ENCODE assay signal across 5 worm cellular contexts in genomic region chrII:9591071-9591470, ce11.
TF ChIP-seq lines count a peak whose summit lies in the region.

E02H1.1 (minus strand) TSS chrII:9591164.
tag-124 (plus strand) TSS chrII:9591292.

TF ChIP-seq in whole organism, L1 larva, 84 proteins besides CTCF, POLR2A, EP300 and RAD21 (continues in another document):
- TF ChIP-seq lin-15B (tag; optimal IDR thresholded peaks at IDR 0.05; lab: Kevin White, UChicago) (peak; percentile 32), snpc-4 (tag; optimal IDR thresholded peaks at IDR 0.05; lab: Kevin White, UChicago) (peak; percentile 38), elt-3 (tag; optimal IDR thresholded peaks at IDR 0.05; lab: Kevin White, UChicago) (peak in 2 of 6 experiments; percentile 47 to 62), irx-1 (tag; optimal IDR thresholded peaks at IDR 0.05; lab: Kevin White, UChicago) (peak; percentile 97), ceh-8 (GFP tag; optimal IDR thresholded peaks at IDR 0.05; lab: Kevin White, UChicago) (peak; percentile 47), efl-3 (GFP tag; optimal IDR thresholded peaks at IDR 0.05; lab: Kevin White, UChicago) (peak; percentile 70), mdl-1 (tag; optimal IDR thresholded peaks at IDR 0.05; lab: Kevin White, UChicago) (peak in 1 of 2 experiments; percentile 65), lsy-2 (tag; optimal IDR thresholded peaks at IDR 0.05; lab: Kevin White, UChicago) (peak; percentile 84 to 88), Y116A8C.19 (tag; optimal IDR thresholded peaks at IDR 0.05; lab: Kevin White, UChicago; ENCODE audit: borderline replicate concordance) (peak; percentile 93), aly-2 (tag; optimal IDR thresholded peaks at IDR 0.05; lab: Kevin White, UChicago) (peak; percentile 57), swsn-7 (tag; optimal IDR thresholded peaks at IDR 0.05; lab: Kevin White, UChicago) (peak; percentile 91), nhr-85 (tag; lab: Kevin White, UChicago) (peak; percentile 97), lin-13 (GFP tag; optimal IDR thresholded peaks at IDR 0.05; lab: Kevin White, UChicago) (peak; percentile 16), blmp-1 (tag; optimal IDR thresholded peaks at IDR 0.05; lab: Kevin White, UChicago) (peak; percentile 50), nhr-28 (tag; optimal IDR thresholded peaks at IDR 0.05; lab: Kevin White, UChicago) (no peak), egl-13 (tag; optimal IDR thresholded peaks at IDR 0.05; lab: Kevin White, UChicago) (peak; percentile 97), nhr-19 (GFP tag; conservative IDR thresholded peaks at IDR 0.05; lab: Robert Waterston, UW) (peak; percentile 97), dsc-1 (tag; optimal IDR thresholded peaks at IDR 0.05; lab: Kevin White, UChicago) (peak; percentile 96)

TF ChIP-seq in whole organism, L3 larva, 47 proteins besides CTCF, POLR2A, EP300 and RAD21 (continues in another document):
- peak; percentile 74 for TF ChIP-seq nhr-25 (tag; optimal IDR thresholded peaks at IDR 0.05; lab: Kevin White, UChicago)
- TF ChIP-seq unc-39 (tag; optimal IDR thresholded peaks at IDR 0.05; lab: Kevin White, UChicago): no peak
- TF ChIP-seq ceh-28 (tag; optimal IDR thresholded peaks at IDR 0.05; lab: Kevin White, UChicago): peak; percentile 15
- TF ChIP-seq lin-15B (tag; optimal IDR thresholded peaks at IDR 0.05; lab: Kevin White, UChicago): peak; percentile 76
- TF ChIP-seq jun-1 (tag; optimal IDR thresholded peaks at IDR 0.05; lab: Kevin White, UChicago): no peak
- TF ChIP-seq daf-12 (tag; optimal IDR thresholded peaks at IDR 0.05; lab: Kevin White, UChicago): no peak
- no peak for TF ChIP-seq ceh-9 (tag; optimal IDR thresholded peaks at IDR 0.05; lab: Kevin White, UChicago)
- TF ChIP-seq fkh-2 (tag; optimal IDR thresholded peaks at IDR 0.05; lab: Kevin White, UChicago): no peak
- peak; percentile 72 for TF ChIP-seq lsy-12 (tag; optimal IDR thresholded peaks at IDR 0.05; lab: Kevin White, UChicago)
- TF ChIP-seq R02D3.7 (tag; optimal IDR thresholded peaks at IDR 0.05; lab: Kevin White, UChicago): no peak
- no peak for TF ChIP-seq ceh-16 (tag; optimal IDR thresholded peaks at IDR 0.05; lab: Kevin White, UChicago)
- TF ChIP-seq zag-1 (tag; optimal IDR thresholded peaks at IDR 0.05; lab: Kevin White, UChicago): no peak
- TF ChIP-seq lin-39 (tag; optimal IDR thresholded peaks at IDR 0.05; lab: Kevin White, UChicago): no peak
- no peak for TF ChIP-seq skn-1 (tag; optimal IDR thresholded peaks at IDR 0.05; lab: Kevin White, UChicago)
- TF ChIP-seq nhr-77 (tag; optimal IDR thresholded peaks at IDR 0.05; lab: Kevin White, UChicago): no peak
- peak; percentile 34 for TF ChIP-seq nhr-11 (tag; optimal IDR thresholded peaks at IDR 0.05; lab: Kevin White, UChicago)
- TF ChIP-seq elt-1 (tag; optimal IDR thresholded peaks at IDR 0.05; lab: Kevin White, UChicago): no peak
- TF ChIP-seq unc-62 (GFP tag; optimal IDR thresholded peaks at IDR 0.05; lab: Kevin White, UChicago): no peak
- no peak for TF ChIP-seq aly-2 (tag; optimal IDR thresholded peaks at IDR 0.05; lab: Kevin White, UChicago)
- no peak for TF ChIP-seq mml-1 (tag; optimal IDR thresholded peaks at IDR 0.05; lab: Kevin White, UChicago)

TF ChIP-seq in whole organism, early embryonic, 17 proteins besides CTCF, POLR2A, EP300 and RAD21:
- no peak for TF ChIP-seq hnd-1 (tag; optimal IDR thresholded peaks at IDR 0.05; lab: Kevin White, UChicago)
- TF ChIP-seq F13C5.2 (tag; optimal IDR thresholded peaks at IDR 0.05; lab: Kevin White, UChicago): peak; percentile 43
- TF ChIP-seq tbx-37 (GFP tag; conservative IDR thresholded peaks at IDR 0.05; lab: Robert Waterston, UW): peak; percentile 78

TF ChIP-seq in whole organism, midembryonic, 9 proteins besides CTCF, POLR2A, EP300 and RAD21:
- TF ChIP-seq cog-1 (tag; optimal IDR thresholded peaks at IDR 0.05; lab: Kevin White, UChicago): peak; percentile 7
- TF ChIP-seq flt-1 (GFP tag; IDR thresholded peaks at IDR 0.05; lab: Robert Waterston, UW): peak; percentile 62
- peak; percentile 52; the same call in 1 of the 2 replicates for TF ChIP-seq ztf-23 (GFP tag; IDR thresholded peaks at IDR 0.05; lab: Robert Waterston, UW)
- no peak for TF ChIP-seq klf-2 (GFP tag; conservative IDR thresholded peaks at IDR 0.05; lab: Robert Waterston, UW)

TF ChIP-seq in whole organism, young adult, 124 proteins besides CTCF, POLR2A, EP300 and RAD21 (continues in another document):
- no peak for TF ChIP-seq hlh-12 (tag; optimal IDR thresholded peaks at IDR 0.05; lab: Kevin White, UChicago)
- no peak for TF ChIP-seq B0261.1 (tag; optimal IDR thresholded peaks at IDR 0.05; lab: Kevin White, UChicago)
- no peak for TF ChIP-seq pbrm-1 (GFP tag; IDR thresholded peaks at IDR 0.05; lab: Robert Waterston, UW)
- TF ChIP-seq tlf-1 (GFP tag; optimal IDR thresholded peaks at IDR 0.05; lab: Kevin White, UChicago): no peak
- TF ChIP-seq mel-28 (tag; optimal IDR thresholded peaks at IDR 0.05; lab: Kevin White, UChicago; ENCODE audit: borderline replicate concordance): no peak
- TF ChIP-seq lin-40 (tag; optimal IDR thresholded peaks at IDR 0.05; lab: Kevin White, UChicago): peak; percentile 70
- TF ChIP-seq lag-1 (GFP tag; IDR thresholded peaks at IDR 0.05; lab: Robert Waterston, UW): no peak
- no peak for TF ChIP-seq gei-17 (GFP tag; optimal IDR thresholded peaks at IDR 0.05; lab: Kevin White, UChicago)
- TF ChIP-seq tbx-9 (tag; optimal IDR thresholded peaks at IDR 0.05; lab: Kevin White, UChicago; ENCODE audit: borderline replicate concordance): no peak
- TF ChIP-seq cebp-2 (GFP tag; IDR thresholded peaks at IDR 0.05; lab: Robert Waterston, UW): no peak
- TF ChIP-seq F33H1.4 (GFP tag; IDR thresholded peaks at IDR 0.05; lab: Robert Waterston, UW): peak; percentile 57
- TF ChIP-seq hmg-1.2 (GFP tag; IDR thresholded peaks at IDR 0.05; lab: Robert Waterston, UW): no peak
- TF ChIP-seq madf-6 (GFP tag; IDR thresholded peaks at IDR 0.05; lab: Robert Waterston, UW): peak; percentile 70; the same call in 1 of the 2 replicates
- TF ChIP-seq madf-3 (GFP tag; IDR thresholded peaks at IDR 0.05; lab: Robert Waterston, UW): 0 out of 2 replicates have a peak, but pooled peaks have one; percentile 49
- no peak for TF ChIP-seq nfyb-1 (GFP tag; IDR thresholded peaks at IDR 0.05; lab: Robert Waterston, UW)
- no peak for TF ChIP-seq mxl-1 (tag; optimal IDR thresholded peaks at IDR 0.05; lab: Kevin White, UChicago)
- no peak for TF ChIP-seq ets-4 (GFP tag; optimal IDR thresholded peaks at IDR 0.05; lab: Kevin White, UChicago)
- TF ChIP-seq akir-1 (GFP tag; optimal IDR thresholded peaks at IDR 0.05; lab: Kevin White, UChicago): peak; percentile 33
- no peak for TF ChIP-seq hrde-1 (tag; optimal IDR thresholded peaks at IDR 0.05; lab: Kevin White, UChicago; ENCODE audit: borderline replicate concordance)
- TF ChIP-seq T26A5.8 (tag; optimal IDR thresholded peaks at IDR 0.05; lab: Kevin White, UChicago): no peak
- TF ChIP-seq attf-3 (GFP tag; conservative IDR thresholded peaks at IDR 0.05; lab: Robert Waterston, UW): peak; percentile 59
- peak; percentile 60 for TF ChIP-seq snpc-3.4 (tag; optimal IDR thresholded peaks at IDR 0.05; lab: Kevin White, UChicago)
- TF ChIP-seq zfh-2 (GFP tag; conservative IDR thresholded peaks at IDR 0.05; lab: Robert Waterston, UW): no peak
- peak; percentile 27 for TF ChIP-seq lsl-1 (GFP tag; optimal IDR thresholded peaks at IDR 0.05; lab: Kevin White, UChicago)
- TF ChIP-seq K11D2.4 (GFP tag; IDR thresholded peaks at IDR 0.05; lab: Robert Waterston, UW): peak; percentile 76; the same call in 1 of the 2 replicates
- TF ChIP-seq let-607 (tag; optimal IDR thresholded peaks at IDR 0.05; lab: Kevin White, UChicago): peak in 1 of 2 experiments; percentile 62
- TF ChIP-seq K12H6.12 (tag; optimal IDR thresholded peaks at IDR 0.05; lab: Kevin White, UChicago): peak; percentile 48
- TF ChIP-seq D2030.7 (GFP tag; IDR thresholded peaks at IDR 0.05; lab: Robert Waterston, UW): no peak
- TF ChIP-seq dox-1 (GFP tag; IDR thresholded peaks at IDR 0.05; lab: Robert Waterston, UW): peak; percentile 37; the same call in 1 of the 2 replicates
- peak; percentile 5 for TF ChIP-seq ccch-3 (GFP tag; optimal IDR thresholded peaks at IDR 0.05; lab: Kevin White, UChicago)
- no peak for TF ChIP-seq snpc-1.3 (tag; optimal IDR thresholded peaks at IDR 0.05; lab: Kevin White, UChicago; ENCODE audit: insufficient read depth)
- TF ChIP-seq F22D6.2 (tag; optimal IDR thresholded peaks at IDR 0.05; lab: Kevin White, UChicago): no peak
- TF ChIP-seq attf-6 (GFP tag; IDR thresholded peaks at IDR 0.05; lab: Robert Waterston, UW): 0 out of 2 replicates have a peak, but pooled peaks have one; percentile 31
- TF ChIP-seq ceh-27 (GFP tag; optimal IDR thresholded peaks at IDR 0.05; lab: Kevin White, UChicago): peak; percentile 69
- peak; percentile 2 for TF ChIP-seq xnd-1 (tag; optimal IDR thresholded peaks at IDR 0.05; lab: Kevin White, UChicago)
- TF ChIP-seq madf-8 (GFP tag; conservative IDR thresholded peaks at IDR 0.05; lab: Robert Waterston, UW): peak; percentile 29; the same call in 1 of the 2 replicates
- no peak for TF ChIP-seq ekl-4 (GFP tag; IDR thresholded peaks at IDR 0.05; lab: Robert Waterston, UW)
- TF ChIP-seq lsy-27 (tag; optimal IDR thresholded peaks at IDR 0.05; lab: Kevin White, UChicago; ENCODE audit: borderline replicate concordance, insufficient read depth): no peak
- TF ChIP-seq F23B12.7 (tag; optimal IDR thresholded peaks at IDR 0.05; lab: Kevin White, UChicago; ENCODE audit: insufficient read depth): no peak
- TF ChIP-seq atf-7 (tag; optimal IDR thresholded peaks at IDR 0.05; lab: Kevin White, UChicago): no peak
- peak; percentile 62 for TF ChIP-seq rcor-1 (GFP tag; IDR thresholded peaks at IDR 0.05; lab: Robert Waterston, UW)
- TF ChIP-seq F52B5.7 (tag; optimal IDR thresholded peaks at IDR 0.05; lab: Kevin White, UChicago): no peak
- no peak for TF ChIP-seq efl-1 (GFP tag; optimal IDR thresholded peaks at IDR 0.05; lab: Kevin White, UChicago)
- no peak for TF ChIP-seq fkh-3 (tag; optimal IDR thresholded peaks at IDR 0.05; lab: Kevin White, UChicago)
- no peak for TF ChIP-seq cebp-1 (GFP tag; IDR thresholded peaks at IDR 0.05; lab: Robert Waterston, UW)
- peak; percentile 58 for TF ChIP-seq cebp-1 (tag; optimal IDR thresholded peaks at IDR 0.05; lab: Kevin White, UChicago)
- no peak for TF ChIP-seq hlh-26 (GFP tag; conservative IDR thresholded peaks at IDR 0.05; lab: Robert Waterston, UW)
- TF ChIP-seq snpc-4 (GFP tag; optimal IDR thresholded peaks at IDR 0.05; lab: Kevin White, UChicago): no peak
- peak in 2 of 4 experiments; percentile 22 to 29 for TF ChIP-seq snpc-4 (tag; optimal IDR thresholded peaks at IDR 0.05; lab: Kevin White, UChicago)
- no peak for TF ChIP-seq pha-4 (tag; optimal IDR thresholded peaks at IDR 0.05; lab: Kevin White, UChicago)
- TF ChIP-seq Y95B8A.8 (GFP tag; IDR thresholded peaks at IDR 0.05; lab: Robert Waterston, UW): no peak

Comparison
In these comparisons a context has a peak if more than half of its experiments do, and no peak if none do; other contexts are left out.
1. Of the 8 proteins assayed by ChIP-seq in both whole organism, young adult and whole organism, L1 larva: peak only in whole organism, young adult: none; only in whole organism, L1 larva: dpl-1, efl-1 and nhr-90; in both: unc-130; in neither: 2; mixed calls (peak in some experiments, not most) for 2.